Worm (Caenorhabditis elegans): Measurements from ENCODE around the gene ccf-1.

The ccf-1 gene

DNA sequence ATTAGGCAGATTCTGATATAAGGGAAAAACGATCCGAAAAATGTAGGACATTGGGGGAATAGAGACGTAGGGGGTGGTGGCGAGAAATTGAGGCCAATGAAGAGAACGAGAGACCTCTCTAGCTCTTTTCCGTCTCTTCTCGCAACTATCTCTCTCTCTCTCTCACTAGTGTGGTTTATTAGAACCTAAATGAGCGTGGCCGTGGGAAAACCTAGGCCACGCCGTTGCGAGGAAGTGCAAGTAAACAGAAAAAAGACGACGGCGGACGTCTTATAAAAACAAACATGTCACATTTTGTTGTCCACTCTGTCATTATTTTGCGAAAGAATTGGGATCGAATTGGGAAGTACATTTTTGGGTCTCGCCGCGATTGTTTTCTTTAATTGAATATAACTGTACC lies 50.0 kb downstream of the ccf-1 start:
- no peak for TF ChIP-seq klf-2 (GFP tag; conservative IDR thresholded peaks at IDR 0.05)
- TF ChIP-seq cog-1 (tag; optimal IDR thresholded peaks at IDR 0.05), result peak; percentile 64
- no peak for TF ChIP-seq T22C8.4 (GFP tag; IDR thresholded peaks at IDR 0.05)
- TF ChIP-seq flt-1 (GFP tag; IDR thresholded peaks at IDR 0.05), result 0 out of 2 replicates have a peak, but pooled peaks have one; percentile 46
- peak; percentile 55; the same call in 1 of the 2 replicates for TF ChIP-seq ztf-23 (GFP tag; IDR thresholded peaks at IDR 0.05)
- TF ChIP-seq tab-1 (GFP tag; IDR thresholded peaks at IDR 0.05), result no peak
- TF ChIP-seq med-1 (GFP tag; optimal IDR thresholded peaks at IDR 0.05; ENCODE audit: insufficient read depth), result no peak
- no peak for TF ChIP-seq ztf-29 (GFP tag; IDR thresholded peaks at IDR 0.05)
- TF ChIP-seq ref-1 (GFP tag; conservative IDR thresholded peaks at IDR 0.05), result no peak

DNA sequence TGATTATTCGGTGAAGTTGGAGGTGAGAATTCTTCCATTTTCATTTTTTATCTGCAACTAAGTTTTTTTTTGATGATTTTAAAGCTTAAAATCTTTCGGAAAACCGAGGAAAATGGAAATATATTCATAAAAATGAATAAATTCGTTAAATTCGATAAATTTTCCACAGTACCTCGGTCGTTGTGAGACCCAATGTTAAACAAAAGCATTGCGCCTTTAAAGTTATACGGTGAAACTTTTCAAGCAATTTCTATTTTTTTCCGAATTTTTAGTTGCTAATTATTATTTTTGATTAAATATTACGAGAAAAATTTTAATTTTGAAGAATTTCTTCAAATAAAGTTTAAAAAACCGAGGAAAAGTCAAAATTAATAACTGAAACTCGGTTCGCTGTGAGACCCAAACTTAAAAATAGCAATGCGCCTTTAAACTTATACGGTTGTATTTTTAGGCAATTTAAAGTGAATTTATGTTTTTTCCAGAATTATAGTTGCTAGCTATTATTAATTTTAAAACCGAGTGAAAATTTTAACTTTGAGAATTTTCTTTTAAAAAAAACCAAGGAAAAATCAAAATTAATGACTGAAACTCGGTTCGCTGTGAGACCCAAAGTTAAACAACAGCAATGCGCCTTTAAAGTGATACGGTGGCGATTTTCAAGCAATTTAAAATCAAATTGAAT lies 50.7 kb downstream of the ccf-1 start, which contains the start of gene taf-12:
Gene taf-12, minus strand, starts transcription at position 51 of the 682 bp plus-strand sequence.
- TF ChIP-seq cog-1 (tag; optimal IDR thresholded peaks at IDR 0.05), result no peak
- no peak for TF ChIP-seq med-1 (GFP tag; optimal IDR thresholded peaks at IDR 0.05; ENCODE audit: insufficient read depth)
- TF ChIP-seq klf-2 (GFP tag; conservative IDR thresholded peaks at IDR 0.05), result no peak
- no peak for TF ChIP-seq tab-1 (GFP tag; IDR thresholded peaks at IDR 0.05)
- no peak for TF ChIP-seq ztf-29 (GFP tag; IDR thresholded peaks at IDR 0.05)
- TF ChIP-seq T22C8.4 (GFP tag; IDR thresholded peaks at IDR 0.05), result no peak
- no peak for TF ChIP-seq ref-1 (GFP tag; conservative IDR thresholded peaks at IDR 0.05)
- TF ChIP-seq ztf-23 (GFP tag; IDR thresholded peaks at IDR 0.05), result no peak
- TF ChIP-seq flt-1 (GFP tag; IDR thresholded peaks at IDR 0.05), result no peak

All from whole organism, midembryonic.